Fruit fly (Drosophila melanogaster) whole organism: Measurements from ENCODE around the gene tutl.

Source experiments
- CG8478 ChIP-seq: fragments of >200 bp; optimal IDR thresholded peaks from 2 replicates; lab custom pipeline; 2018; ENCODE audit warnings: inconsistent platforms
- EcR ChIP-seq, 2 experiments: fragments of >200 bp; optimal IDR thresholded peaks; 2 replicates each; lab custom pipeline; 2017; ENCODE audit warnings: missing biosample characterization in 2 of 2, missing genetic modification characterization in 2 of 2, missing genetic modification reagents in 2 of 2
- pan ChIP-seq: fragments of >200 bp; optimal IDR thresholded peaks from 2 replicates; lab custom pipeline; 2017
- psq ChIP-seq: fragments of >200 bp; optimal IDR thresholded peaks from 2 replicates; lab custom pipeline; 2017
- usp ChIP-seq: fragments of >200 bp; optimal IDR thresholded peaks from 2 replicates; lab custom pipeline; 2017; ENCODE audit warnings: missing biosample characterization, missing genetic modification characterization, mixed read lengths

dm6 chr2L:4359156-4359555 lies 76.2 kb downstream of the tutl start:
- no peak for TF ChIP-seq usp (GFP tag; lab: Kevin White, UChicago)
- TF ChIP-seq CG8478 (lab: Kevin White, UChicago): no peak
- no peak for TF ChIP-seq pan (lab: Kevin White, UChicago)
- no peak for TF ChIP-seq EcR (GFP tag; optimal IDR thresholded peaks at IDR 0.05; lab: Kevin White, UChicago)
- no peak for TF ChIP-seq psq
